Fruit fly (Drosophila melanogaster) whole organism, embryonic: Measurements from ENCODE around the gene Rad17.

Experiments
- Ada2b ChIP-seq: fragments of 200-800 bp; sonication (Bioruptor generic); IDR thresholded peaks from 2 replicates; pipeline ENCODE4 v1.3.6; 2022; ENCODE audit warnings: missing biosample characterization, missing genetic modification characterization
- CG6272 ChIP-seq: fragments of 200-800 bp; sonication (Bioruptor generic); IDR thresholded peaks from 2 replicates; pipeline ENCODE4 v1.3.6; 2022; ENCODE audit warnings: missing biosample characterization, missing genetic modification characterization
- YL-1 ChIP-seq: fragments of 200-800 bp; sonication (Bioruptor generic); optimal IDR thresholded peaks from 3 replicates; lab custom pipeline; 2017; ENCODE audit warnings: missing biosample characterization, mild to moderate bottlenecking, missing genetic modification characterization
- ara ChIP-seq: fragments of 200-800 bp; sonication (Bioruptor generic); IDR thresholded peaks from 2 replicates; pipeline ENCODE4 v1.3.6; 2022; ENCODE audit warnings: missing biosample characterization, missing genetic modification characterization
- ci ChIP-seq: fragments of 200-800 bp; sonication (Bioruptor generic); IDR thresholded peaks from 3 replicates; pipeline ENCODE4 v1.3.6; 2022; ENCODE audit warnings: missing biosample characterization, missing genetic modification characterization

DNA sequence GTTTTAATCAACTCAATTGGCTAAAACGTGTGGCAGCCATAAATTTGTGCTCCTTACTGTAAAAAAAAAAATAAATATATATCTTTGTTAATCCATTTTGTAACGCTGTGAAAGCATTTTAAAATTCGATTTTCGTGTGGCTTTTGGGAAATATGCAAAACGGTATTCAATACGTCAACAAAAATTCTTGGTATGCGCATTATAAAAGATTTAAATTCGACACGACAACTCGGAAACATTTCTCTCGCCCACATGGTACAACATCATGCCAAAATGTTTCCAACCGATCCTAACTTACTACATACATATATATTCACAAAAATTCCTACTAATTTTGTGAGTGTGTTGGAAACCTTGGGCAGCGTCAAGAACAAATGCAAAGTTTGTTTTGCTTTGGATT lies 47.7 kb upstream of the Rad17 start:
- no peak for TF ChIP-seq ara (GFP tag; lab: Robert Waterston, UW)
- no peak for TF ChIP-seq Ada2b (GFP tag; lab: Robert Waterston, UW)
- no peak for TF ChIP-seq YL-1 (GFP tag; lab: Kevin White, UChicago)
- no peak for TF ChIP-seq ci
- no peak for TF ChIP-seq CG6272 (GFP tag; lab: Robert Waterston, UW)
